Worm (Caenorhabditis elegans) whole organism, L4 larva: ENCODE measurements around the gene rps-11.

Source experiments
- F26F4.8 ChIP-seq: fragments of 200-800 bp; sonication (Bioruptor generic); conservative IDR thresholded peaks from 2 replicates; pipeline ENCODE4 v1.3.6; 2022; ENCODE audit warnings: missing genetic modification characterization, missing compliant biosample characterization
- F49E8.2 ChIP-seq: sonication (generic microtip); optimal IDR thresholded peaks from 2 replicates; lab custom pipeline; 2016; ENCODE audit warnings: missing compliant biosample characterization, mild to moderate bottlenecking, missing genetic modification characterization, borderline replicate concordance
- Y105C5A.15 ChIP-seq: fragments of 200-800 bp; sonication (Bioruptor generic); IDR thresholded peaks from 2 replicates; pipeline ENCODE4 v1.3.6; 2022; ENCODE audit warnings: missing genetic modification characterization, missing compliant biosample characterization
- fkh-10 ChIP-seq: fragments of 150-350 bp; optimal IDR thresholded peaks from 2 replicates; lab custom pipeline; 2014; ENCODE audit warnings: missing biosample characterization, missing genetic modification reagents, missing genetic modification characterization
- jun-1 ChIP-seq: fragments of 150-350 bp; optimal IDR thresholded peaks from 2 replicates; lab custom pipeline; 2014; ENCODE audit warnings: missing biosample characterization, missing genetic modification reagents, missing genetic modification characterization
- nhr-42 ChIP-seq: fragments of 200-800 bp; sonication (Bioruptor generic); IDR thresholded peaks from 2 replicates; pipeline ENCODE4 v1.3.6; 2022; ENCODE audit warnings: missing genetic modification characterization, missing compliant biosample characterization
- nhr-77 ChIP-seq: fragments of 150-350 bp; optimal IDR thresholded peaks from 2 replicates; lab custom pipeline; 2014; ENCODE audit warnings: missing biosample characterization, missing genetic modification characterization
- skn-1 ChIP-seq: fragments of 150-350 bp; optimal IDR thresholded peaks from 2 replicates; lab custom pipeline; 2014; ENCODE audit warnings: missing biosample characterization, missing genetic modification characterization
- unc-130 ChIP-seq: sonication (generic microtip); optimal IDR thresholded peaks from 2 replicates; lab custom pipeline; 2016; ENCODE audit warnings: missing genetic modification reagents, missing genetic modification characterization, missing compliant biosample characterization
- zag-1 ChIP-seq: fragments of 150-350 bp; optimal IDR thresholded peaks from 2 replicates; lab custom pipeline; 2014; ENCODE audit warnings: missing biosample characterization, missing genetic modification characterization
- zip-11 ChIP-seq: fragments of 200-800 bp; sonication (Bioruptor generic); IDR thresholded peaks from 2 replicates; pipeline ENCODE4 v1.3.6; 2022; ENCODE audit warnings: missing genetic modification characterization, missing compliant biosample characterization

- TF ChIP-seq zip-11 (GFP tag; lab: Robert Waterston, UW) (no peak), F49E8.2 (tag; lab: Kevin White, UChicago) (no peak), F26F4.8 (no peak), jun-1 (tag; lab: Kevin White, UChicago) (no peak), zag-1 (tag; lab: Kevin White, UChicago) (no peak), skn-1 (tag; lab: Kevin White, UChicago) (no peak), unc-130 (GFP tag; lab: Kevin White, UChicago) (no peak), fkh-10 (GFP tag; lab: Kevin White, UChicago) (no peak), nhr-42 (GFP tag; lab: Robert Waterston, UW) (no peak), nhr-77 (tag; lab: Kevin White, UChicago) (no peak), Y105C5A.15 (GFP tag; lab: Robert Waterston, UW) (no peak)
Observed at ce11 chrIV:11623759-11624287, 21.4 kb downstream of the rps-11 start.
